Fruit fly (Drosophila melanogaster): ENCODE results near the gene Zasp67.

DNA sequence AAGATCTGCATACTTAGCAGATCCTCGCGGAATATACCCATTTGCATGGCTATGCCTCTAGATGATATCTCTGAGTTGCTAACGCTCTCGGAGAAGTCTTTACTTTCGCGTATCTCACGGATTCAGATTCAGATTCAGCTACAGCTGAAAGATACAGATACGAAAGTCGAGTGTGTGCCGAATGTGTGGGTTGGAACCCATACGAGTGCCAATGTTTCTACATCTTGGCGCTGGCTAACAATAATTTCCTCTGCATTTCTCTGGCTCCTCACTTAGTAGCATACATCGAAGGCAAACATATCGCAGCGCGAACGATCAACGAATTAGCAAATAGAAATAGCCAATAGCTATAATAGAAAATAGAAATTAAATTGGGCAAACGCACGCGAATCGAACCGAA, 31.7 kb upstream of the Zasp67 start:
- TF ChIP-seq salr (GFP tag; optimal IDR thresholded peaks at IDR 0.05): no peak
- no peak for TF ChIP-seq Ets21C (GFP tag; optimal IDR thresholded peaks at IDR 0.05)
- TF ChIP-seq dac (GFP tag; optimal IDR thresholded peaks at IDR 0.05): no peak
- no peak for TF ChIP-seq Gug (GFP tag; IDR thresholded peaks at IDR 0.05)
- no peak for TF ChIP-seq Sox102F (GFP tag; optimal IDR thresholded peaks at IDR 0.05)
- TF ChIP-seq CG9139 (GFP tag; optimal IDR thresholded peaks at IDR 0.05): no peak
- no peak for TF ChIP-seq net (GFP tag; optimal IDR thresholded peaks at IDR 0.05)
- no peak for TF ChIP-seq cyc (GFP tag; optimal IDR thresholded peaks at IDR 0.05)
- TF ChIP-seq CG4318 (GFP tag; optimal IDR thresholded peaks at IDR 0.05): no peak
- no peak for TF ChIP-seq CG15336 (GFP tag; IDR thresholded peaks at IDR 0.05)
- TF ChIP-seq Eip78C (GFP tag): no peak
- no peak for TF ChIP-seq Ets96B (tag; optimal IDR thresholded peaks at IDR 0.05)
- no peak for TF ChIP-seq Lpt (GFP tag; optimal IDR thresholded peaks at IDR 0.05)
